Fruit fly (Drosophila melanogaster): ENCODE results near the gene RpL8.

RpL8 gene

dm6 chr3L:2582753-2583536, 4.3 kb upstream of the RpL8 start:
- TF ChIP-seq CG12768 (GFP tag; optimal IDR thresholded peaks at IDR 0.05) (peak; percentile 13), kay (GFP tag; ENCODE audit: borderline replicate concordance) (peak; percentile 83), pad (GFP tag; optimal IDR thresholded peaks at IDR 0.05) (no peak), CG7045 (GFP tag; optimal IDR thresholded peaks at IDR 0.05) (no peak), tj (GFP tag; optimal IDR thresholded peaks at IDR 0.05) (peak; percentile 28), CG11617 (GFP tag; optimal IDR thresholded peaks at IDR 0.05) (no peak), CG7101 (tag; optimal IDR thresholded peaks at IDR 0.05) (peak; percentile 24), cnc (optimal IDR thresholded peaks at IDR 0.05) (no peak), CG14711 (tag; optimal IDR thresholded peaks at IDR 0.05) (peak; percentile 25)

DNA sequence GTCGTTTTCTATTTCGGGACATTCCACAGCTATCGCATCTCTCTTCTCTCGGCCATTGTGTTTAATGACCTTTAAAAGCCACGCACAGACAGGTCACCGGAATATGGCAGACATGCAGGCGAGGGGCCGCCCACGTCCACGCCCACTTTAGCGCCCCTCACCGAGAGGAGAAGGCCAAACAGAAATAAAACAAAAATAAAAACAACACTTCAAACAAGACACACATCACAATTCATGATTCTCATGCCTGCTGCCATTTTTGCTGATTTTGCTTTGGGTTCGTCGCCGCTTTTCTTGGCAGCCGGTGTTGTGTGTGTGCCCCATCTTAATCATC, 3.8 kb upstream of the RpL8 start:
- TF ChIP-seq CG11617 (GFP tag; optimal IDR thresholded peaks at IDR 0.05): no peak
- no peak for TF ChIP-seq CG14711 (tag; optimal IDR thresholded peaks at IDR 0.05)
- no peak for TF ChIP-seq CG7045 (GFP tag; optimal IDR thresholded peaks at IDR 0.05)
- TF ChIP-seq pad (GFP tag; optimal IDR thresholded peaks at IDR 0.05): no peak
- no peak for TF ChIP-seq cnc (optimal IDR thresholded peaks at IDR 0.05)
- no peak for TF ChIP-seq tj (GFP tag; optimal IDR thresholded peaks at IDR 0.05)
- TF ChIP-seq CG33017 (tag; optimal IDR thresholded peaks at IDR 0.05): no peak
- TF ChIP-seq Clk (GFP tag; optimal IDR thresholded peaks at IDR 0.05): no peak
- TF ChIP-seq ovo (GFP tag; optimal IDR thresholded peaks at IDR 0.05): no peak
- TF ChIP-seq CG5204 (GFP tag; optimal IDR thresholded peaks at IDR 0.05): no peak
- no peak for TF ChIP-seq Hr96 (GFP tag; optimal IDR thresholded peaks at IDR 0.05)
- no peak for TF ChIP-seq CG7101 (tag; optimal IDR thresholded peaks at IDR 0.05)
- TF ChIP-seq toe (GFP tag; optimal IDR thresholded peaks at IDR 0.05): no peak
- TF ChIP-seq Mnt (GFP tag; optimal IDR thresholded peaks at IDR 0.05): no peak

dm6 chr3L:2584119-2584805, 3.0 kb upstream of the RpL8 start:
- peak; percentile 3 for TF ChIP-seq CG7045 (GFP tag; optimal IDR thresholded peaks at IDR 0.05)
- TF ChIP-seq pad (GFP tag; optimal IDR thresholded peaks at IDR 0.05): peak; percentile 20
- TF ChIP-seq CG12768 (GFP tag; optimal IDR thresholded peaks at IDR 0.05): peak; percentile 22
- no peak for TF ChIP-seq kay (GFP tag; ENCODE audit: borderline replicate concordance)
- TF ChIP-seq Crg-1 (GFP tag; optimal IDR thresholded peaks at IDR 0.05): no peak

DNA sequence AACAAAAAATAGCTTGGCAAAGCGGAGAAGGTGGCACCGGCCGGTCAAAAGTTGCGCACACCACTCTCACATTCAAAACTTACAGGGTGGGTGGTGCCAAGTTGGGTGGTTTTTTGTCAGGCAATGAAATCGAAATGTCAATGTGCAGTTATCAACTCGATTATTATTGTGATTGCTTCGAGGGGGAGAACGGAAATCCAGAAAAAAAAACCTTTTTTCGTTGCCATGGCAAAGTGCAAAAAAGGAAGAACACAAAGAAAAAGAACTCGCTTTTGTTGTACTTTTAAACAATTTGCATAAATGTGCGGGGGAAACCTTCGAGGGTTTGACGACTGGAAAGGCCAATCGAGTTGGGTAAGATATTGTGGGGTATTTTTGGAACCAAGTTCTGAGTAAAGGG, 2.4 kb upstream of the RpL8 start:
- TF ChIP-seq CG5204 (GFP tag; optimal IDR thresholded peaks at IDR 0.05): no peak
- TF ChIP-seq Crg-1 (GFP tag; optimal IDR thresholded peaks at IDR 0.05): no peak
- no peak for TF ChIP-seq CG11617 (GFP tag; optimal IDR thresholded peaks at IDR 0.05)
- TF ChIP-seq pad (GFP tag; optimal IDR thresholded peaks at IDR 0.05): no peak
- no peak for TF ChIP-seq toe (GFP tag; optimal IDR thresholded peaks at IDR 0.05)
- no peak for TF ChIP-seq Clk (GFP tag; optimal IDR thresholded peaks at IDR 0.05)
- no peak for TF ChIP-seq CG7101 (tag; optimal IDR thresholded peaks at IDR 0.05)
- no peak for TF ChIP-seq CG1620 (GFP tag; optimal IDR thresholded peaks at IDR 0.05)
- no peak for TF ChIP-seq kay (GFP tag; ENCODE audit: borderline replicate concordance)
- TF ChIP-seq CG33017 (tag; optimal IDR thresholded peaks at IDR 0.05): no peak
- TF ChIP-seq Mnt (GFP tag; optimal IDR thresholded peaks at IDR 0.05): no peak
- TF ChIP-seq CG14711 (tag; optimal IDR thresholded peaks at IDR 0.05): no peak
- no peak for TF ChIP-seq bab1 (GFP tag; optimal IDR thresholded peaks at IDR 0.05)
- no peak for TF ChIP-seq cnc (optimal IDR thresholded peaks at IDR 0.05)
- TF ChIP-seq CG12768 (GFP tag; optimal IDR thresholded peaks at IDR 0.05): no peak
- no peak for TF ChIP-seq ovo (GFP tag; optimal IDR thresholded peaks at IDR 0.05)

DNA sequence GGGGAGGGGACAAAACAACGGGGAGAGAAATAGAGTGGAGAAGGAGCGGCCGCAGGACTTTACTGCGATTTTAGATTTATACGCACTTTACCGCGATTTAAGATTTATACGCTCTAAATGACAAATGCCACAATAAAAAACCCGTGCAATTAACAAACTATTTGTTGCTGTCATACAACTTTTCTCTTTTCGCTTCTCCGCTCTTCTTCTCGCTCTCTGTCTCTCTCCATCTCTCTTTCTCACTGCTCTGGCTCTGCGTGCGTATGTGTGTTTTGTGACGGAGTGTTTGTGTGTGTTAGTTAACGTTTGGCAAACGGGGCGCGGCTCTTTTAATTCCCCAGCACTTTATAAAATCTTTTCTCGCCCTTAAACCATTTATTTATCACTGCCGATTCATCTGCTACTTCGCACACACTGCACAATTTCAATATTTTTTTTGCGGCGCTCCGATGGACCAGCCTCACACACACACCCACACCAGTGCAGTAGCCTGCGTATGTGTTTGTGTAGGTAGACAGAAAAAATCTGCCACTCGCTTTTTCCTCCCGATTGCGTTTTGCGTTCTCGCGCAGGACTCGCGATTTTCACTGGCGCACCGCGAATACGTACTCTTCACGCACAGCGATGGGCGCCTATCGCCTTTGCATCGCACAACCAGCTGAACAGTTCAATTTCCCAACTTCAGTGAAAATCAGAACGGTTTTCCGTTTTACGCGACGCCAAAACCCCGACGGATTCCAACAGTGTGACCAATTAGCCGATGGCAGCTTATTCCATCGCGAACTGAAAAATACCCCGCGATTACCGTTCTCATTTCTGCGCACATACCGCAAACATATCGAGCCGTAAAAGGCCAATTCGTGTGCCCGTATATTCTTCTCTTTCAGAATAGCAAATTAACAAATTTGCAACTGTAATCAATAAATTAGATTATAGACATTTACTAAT, 1.2 kb upstream of the RpL8 start, which contains the start of gene msn:
Gene msn, minus strand, starts transcription at position 747 of the 948 bp plus-strand sequence.
- TF ChIP-seq CG12768 (GFP tag; optimal IDR thresholded peaks at IDR 0.05): peak; percentile 27
- peak; percentile 26 for TF ChIP-seq CG14711 (tag; optimal IDR thresholded peaks at IDR 0.05)
- TF ChIP-seq kay (GFP tag; ENCODE audit: borderline replicate concordance): no peak
- TF ChIP-seq Hr96 (GFP tag; optimal IDR thresholded peaks at IDR 0.05): no peak
- TF ChIP-seq ovo (GFP tag; optimal IDR thresholded peaks at IDR 0.05): no peak
- TF ChIP-seq CG11617 (GFP tag; optimal IDR thresholded peaks at IDR 0.05): no peak
- TF ChIP-seq CG7101 (tag; optimal IDR thresholded peaks at IDR 0.05): peak; percentile 5
- peak; percentile 56 for TF ChIP-seq Mnt (GFP tag; optimal IDR thresholded peaks at IDR 0.05)
- no peak for TF ChIP-seq Clk (GFP tag; optimal IDR thresholded peaks at IDR 0.05)
- TF ChIP-seq CG1620 (GFP tag; optimal IDR thresholded peaks at IDR 0.05): peak; percentile 55
- TF ChIP-seq CG5204 (GFP tag; optimal IDR thresholded peaks at IDR 0.05): no peak
- no peak for TF ChIP-seq CG7045 (GFP tag; optimal IDR thresholded peaks at IDR 0.05)
- no peak for TF ChIP-seq Crg-1 (GFP tag; optimal IDR thresholded peaks at IDR 0.05)
- TF ChIP-seq toe (GFP tag; optimal IDR thresholded peaks at IDR 0.05): no peak
- peak; percentile 58 for TF ChIP-seq cic (GFP tag; optimal IDR thresholded peaks at IDR 0.05)
- TF ChIP-seq cnc (optimal IDR thresholded peaks at IDR 0.05): no peak
- TF ChIP-seq bab1 (GFP tag; optimal IDR thresholded peaks at IDR 0.05): peak; percentile 65
- TF ChIP-seq pad (GFP tag; optimal IDR thresholded peaks at IDR 0.05): no peak
- TF ChIP-seq CG33017 (tag; optimal IDR thresholded peaks at IDR 0.05): no peak
- peak; percentile 75 for TF ChIP-seq tj (GFP tag; optimal IDR thresholded peaks at IDR 0.05)

Measured in whole organism, adult.